Fruit fly (Drosophila melanogaster) whole organism, embryonic: ENCODE results near the gene CG32295.

ENCODE experiments used
- ATbp ChIP-seq: fragments of 200-800 bp; sonication (Bioruptor generic); optimal IDR thresholded peaks from 2 replicates; lab custom pipeline; 2017; ENCODE audit warnings: missing biosample characterization, mild to moderate bottlenecking, missing genetic modification characterization, missing genetic modification reagents
- Bgb ChIP-seq: fragments of 200-800 bp; sonication (Bioruptor generic); IDR thresholded peaks from 2 replicates; pipeline ENCODE4 v1.3.6; 2022; ENCODE audit warnings: missing biosample characterization, missing genetic modification characterization; ENCODE audit not compliant: partially characterized antibody
- BtbVII ChIP-seq: fragments of 200-800 bp; sonication (Bioruptor generic); optimal IDR thresholded peaks from 3 replicates; lab custom pipeline; 2017; ENCODE audit warnings: missing biosample characterization, mild to moderate bottlenecking, missing genetic modification characterization
- Bteb2 ChIP-seq: fragments of 200-800 bp; sonication (Bioruptor generic); optimal IDR thresholded peaks from 2 replicates; lab custom pipeline; 2016; ENCODE audit warnings: missing biosample characterization, missing genetic modification characterization
- CG10147 ChIP-seq: fragments of 200-800 bp; sonication (Bioruptor generic); optimal IDR thresholded peaks from 2 replicates; lab custom pipeline; 2019; ENCODE audit warnings: missing biosample characterization, mild to moderate bottlenecking, missing genetic modification characterization, moderate library complexity
- CG10209 ChIP-seq: fragments of 200-800 bp; sonication (Bioruptor generic); optimal IDR thresholded peaks from 3 replicates; lab custom pipeline; 2017; ENCODE audit warnings: missing biosample characterization, mild to moderate bottlenecking, missing genetic modification characterization, missing genetic modification reagents
- CG12744 ChIP-seq: fragments of 200-800 bp; sonication (Bioruptor generic); optimal IDR thresholded peaks from 2 replicates; lab custom pipeline; 2016; ENCODE audit warnings: missing biosample characterization, missing genetic modification characterization
- CG12942 ChIP-seq: fragments of 200-800 bp; sonication (Bioruptor generic); optimal IDR thresholded peaks from 3 replicates; lab custom pipeline; 2016; ENCODE audit warnings: missing biosample characterization, missing genetic modification characterization
- CG13296 ChIP-seq: fragments of 200-800 bp; sonication (Bioruptor generic); optimal IDR thresholded peaks from 3 replicates; lab custom pipeline; 2018; ENCODE audit warnings: missing biosample characterization, mild to moderate bottlenecking, missing genetic modification characterization
- CG15269 ChIP-seq: fragments of 200-800 bp; sonication (Bioruptor generic); optimal IDR thresholded peaks from 2 replicates; lab custom pipeline; 2018; ENCODE audit warnings: missing biosample characterization, mild to moderate bottlenecking, missing genetic modification characterization, moderate library complexity
- CG17802 ChIP-seq: fragments of 200-800 bp; sonication (Bioruptor generic); optimal IDR thresholded peaks from 2 replicates; lab custom pipeline; 2018; ENCODE audit warnings: missing biosample characterization, mild to moderate bottlenecking, missing genetic modification characterization, moderate library complexity
- CG18011 ChIP-seq: fragments of 200-800 bp; sonication (Bioruptor generic); optimal IDR thresholded peaks from 2 replicates; lab custom pipeline; 2017; ENCODE audit warnings: missing biosample characterization, missing genetic modification characterization, mild to moderate bottlenecking, moderate library complexity, missing genotype
- CG2875 ChIP-seq: fragments of 200-800 bp; sonication (Bioruptor generic); optimal IDR thresholded peaks from 2 replicates; lab custom pipeline; 2017; ENCODE audit warnings: missing biosample characterization, mild to moderate bottlenecking, missing genetic modification characterization, missing genetic modification reagents
- CG30431 ChIP-seq: fragments of 200-800 bp; sonication (Bioruptor generic); optimal IDR thresholded peaks from 2 replicates; lab custom pipeline; 2017; ENCODE audit warnings: missing biosample characterization, missing genetic modification characterization
- CG32767 ChIP-seq: fragments of 200-800 bp; sonication (Bioruptor generic); IDR thresholded peaks from 2 replicates; pipeline ENCODE4 v1.3.6; 2022; ENCODE audit warnings: missing biosample characterization, missing genetic modification characterization
- CG33557 ChIP-seq: fragments of 200-800 bp; sonication (Bioruptor generic); optimal IDR thresholded peaks from 2 replicates; lab custom pipeline; 2019; ENCODE audit warnings: missing biosample characterization, mild to moderate bottlenecking, missing genetic modification characterization, moderate library complexity
- CG4707 ChIP-seq: fragments of 200-800 bp; sonication (Bioruptor generic); optimal IDR thresholded peaks from 2 replicates; lab custom pipeline; 2018; ENCODE audit warnings: missing biosample characterization, mild to moderate bottlenecking, missing genetic modification characterization, moderate library complexity
- CG5953 ChIP-seq: fragments of 200-800 bp; sonication (Bioruptor generic); IDR thresholded peaks from 2 replicates; pipeline ENCODE4 v1.3.6; 2022; ENCODE audit warnings: missing biosample characterization, missing genetic modification characterization
- CG6254 ChIP-seq: fragments of 200-800 bp; sonication (Bioruptor generic); optimal IDR thresholded peaks from 3 replicates; lab custom pipeline; 2017; ENCODE audit warnings: mild to moderate bottlenecking, missing biosample characterization, missing genetic modification reagents, missing genetic modification characterization
- CG8089 ChIP-seq: fragments of 200-800 bp; sonication (Bioruptor generic); optimal IDR thresholded peaks from 3 replicates; lab custom pipeline; 2016; ENCODE audit warnings: missing biosample characterization, missing genetic modification characterization
- CG9817 ChIP-seq: fragments of 200-800 bp; sonication (Bioruptor generic); optimal IDR thresholded peaks from 2 replicates; lab custom pipeline; 2018; ENCODE audit warnings: missing biosample characterization, mild to moderate bottlenecking, missing genetic modification characterization, moderate library complexity
- Dp ChIP-seq: fragments of 200-800 bp; sonication (Bioruptor generic); optimal IDR thresholded peaks from 2 replicates; lab custom pipeline; 2018; ENCODE audit warnings: missing biosample characterization, mild to moderate bottlenecking, missing genetic modification characterization, moderate library complexity
- E2f1 ChIP-seq: fragments of 200-800 bp; sonication (Bioruptor generic); IDR thresholded peaks from 2 replicates; pipeline ENCODE4 v1.3.6; 2022; ENCODE audit warnings: missing biosample characterization, missing genetic modification characterization
- H2.0 ChIP-seq: fragments of 200-800 bp; sonication (Bioruptor generic); IDR thresholded peaks from 2 replicates; pipeline ENCODE4 v1.3.6; 2022; ENCODE audit warnings: missing biosample characterization, missing genetic modification characterization
- Hand ChIP-seq: fragments of 200-800 bp; sonication (Bioruptor generic); optimal IDR thresholded peaks from 2 replicates; lab custom pipeline; 2017; ENCODE audit warnings: mild to moderate bottlenecking, missing biosample characterization, missing genetic modification reagents, missing genetic modification characterization
- Hey ChIP-seq: fragments of 200-800 bp; sonication (Bioruptor generic); optimal IDR thresholded peaks from 3 replicates; lab custom pipeline; 2018; ENCODE audit warnings: missing biosample characterization, mild to moderate bottlenecking, missing genetic modification characterization
- Kr ChIP-seq: fragments of 200-800 bp; sonication (Bioruptor generic); optimal IDR thresholded peaks from 2 replicates; lab custom pipeline; 2017; ENCODE audit warnings: missing biosample characterization, mild to moderate bottlenecking, missing genetic modification characterization
- Lim3 ChIP-seq: fragments of 200-800 bp; sonication (Bioruptor generic); IDR thresholded peaks from 2 replicates; pipeline ENCODE4 v1.3.6; 2022; ENCODE audit warnings: missing biosample characterization, missing genetic modification characterization
- Lpt ChIP-seq: fragments of >200 bp; optimal IDR thresholded peaks from 2 replicates; lab custom pipeline; 2018; ENCODE audit warnings: missing biosample characterization, missing genetic modification characterization
- Mad ChIP-seq: fragments of 200-800 bp; sonication (Bioruptor generic); optimal IDR thresholded peaks from 2 replicates; lab custom pipeline; 2016; ENCODE audit warnings: missing biosample characterization, missing genetic modification characterization
- Myb ChIP-seq: fragments of 200-800 bp; sonication (Bioruptor generic); optimal IDR thresholded peaks from 2 replicates; lab custom pipeline; 2016; ENCODE audit warnings: missing biosample characterization, missing genetic modification characterization
- Ravus ChIP-seq: fragments of 200-800 bp; sonication (Bioruptor generic); IDR thresholded peaks from 2 replicates; pipeline ENCODE4 v1.3.6; 2022; ENCODE audit warnings: missing biosample characterization, missing genetic modification characterization
- Tbp ChIP-seq: fragments of >200 bp; optimal IDR thresholded peaks from 2 replicates; lab custom pipeline; 2018; ENCODE audit warnings: missing biosample characterization, missing genetic modification characterization
- bbx ChIP-seq: fragments of 200-800 bp; sonication (Bioruptor generic); IDR thresholded peaks from 2 replicates; pipeline ENCODE4 v1.3.6; 2022; ENCODE audit warnings: missing biosample characterization, missing genetic modification characterization; ENCODE audit not compliant: partially characterized antibody
- bcd ChIP-seq: fragments of 200-800 bp; sonication (Bioruptor generic); optimal IDR thresholded peaks from 2 replicates; lab custom pipeline; 2017; ENCODE audit warnings: missing biosample characterization, mild to moderate bottlenecking, missing genetic modification characterization
- cato ChIP-seq: fragments of 200-800 bp; sonication (Bioruptor generic); optimal IDR thresholded peaks from 2 replicates; lab custom pipeline; 2016; ENCODE audit warnings: missing biosample characterization, missing genetic modification characterization, borderline replicate concordance
- cwo ChIP-seq: fragments of 200-800 bp; sonication (Bioruptor generic); optimal IDR thresholded peaks from 3 replicates; lab custom pipeline; 2017; ENCODE audit warnings: missing biosample characterization, missing genetic modification characterization, mild to moderate bottlenecking, moderate library complexity, missing genetic modification reagents
- dm ChIP-seq: fragments of 200-800 bp; sonication (Bioruptor generic); optimal IDR thresholded peaks from 3 replicates; lab custom pipeline; 2016; ENCODE audit warnings: missing biosample characterization, missing genetic modification characterization
- en ChIP-seq: fragments of 200-800 bp; sonication (Bioruptor generic); optimal IDR thresholded peaks from 2 replicates; lab custom pipeline; 2016; ENCODE audit warnings: missing biosample characterization, missing genetic modification characterization
- insv ChIP-seq, 2 experiments: fragments of 200-800 bp; sonication (Bioruptor generic); optimal IDR thresholded peaks; 3 replicates each; lab custom pipeline; 2016 to 2018; ENCODE audit warnings: missing biosample characterization in 2 of 2, missing genetic modification characterization in 2 of 2
- inv ChIP-seq: fragments of 200-800 bp; sonication (Bioruptor generic); IDR thresholded peaks from 2 replicates; pipeline ENCODE4 v1.3.6; 2022; ENCODE audit warnings: missing biosample characterization, missing genetic modification characterization; ENCODE audit not compliant: partially characterized antibody
- lilli ChIP-seq: fragments of 200-800 bp; sonication (Bioruptor generic); optimal IDR thresholded peaks from 3 replicates; lab custom pipeline; 2016; ENCODE audit warnings: missing biosample characterization, missing genetic modification characterization
- luna ChIP-seq: fragments of 200-800 bp; sonication (Bioruptor generic); optimal IDR thresholded peaks from 2 replicates; lab custom pipeline; 2016; ENCODE audit warnings: missing biosample characterization, missing genetic modification characterization
- nom ChIP-seq: fragments of 200-800 bp; sonication (Bioruptor generic); optimal IDR thresholded peaks from 2 replicates; lab custom pipeline; 2017; ENCODE audit warnings: missing biosample characterization, missing genetic modification characterization, mild to moderate bottlenecking, moderate library complexity, missing genetic modification reagents
- odd ChIP-seq: fragments of 200-800 bp; sonication (Bioruptor generic); optimal IDR thresholded peaks from 2 replicates; lab custom pipeline; 2017; ENCODE audit warnings: missing biosample characterization, mild to moderate bottlenecking, missing genetic modification characterization
- org-1 ChIP-seq: fragments of 200-800 bp; sonication (Bioruptor generic); optimal IDR thresholded peaks from 2 replicates; lab custom pipeline; 2017; ENCODE audit warnings: missing biosample characterization, missing genetic modification characterization
- stc ChIP-seq: fragments of 200-800 bp; sonication (Bioruptor generic); IDR thresholded peaks from 2 replicates; pipeline ENCODE4 v1.3.6; 2022; ENCODE audit warnings: missing biosample characterization, missing genetic modification characterization
- vnd ChIP-seq: fragments of 200-800 bp; sonication (Bioruptor generic); IDR thresholded peaks from 3 replicates; pipeline ENCODE4 v1.3.6; 2022; ENCODE audit warnings: missing biosample characterization, missing genetic modification characterization; ENCODE audit not compliant: partially characterized antibody

CG32295 gene

DNA sequence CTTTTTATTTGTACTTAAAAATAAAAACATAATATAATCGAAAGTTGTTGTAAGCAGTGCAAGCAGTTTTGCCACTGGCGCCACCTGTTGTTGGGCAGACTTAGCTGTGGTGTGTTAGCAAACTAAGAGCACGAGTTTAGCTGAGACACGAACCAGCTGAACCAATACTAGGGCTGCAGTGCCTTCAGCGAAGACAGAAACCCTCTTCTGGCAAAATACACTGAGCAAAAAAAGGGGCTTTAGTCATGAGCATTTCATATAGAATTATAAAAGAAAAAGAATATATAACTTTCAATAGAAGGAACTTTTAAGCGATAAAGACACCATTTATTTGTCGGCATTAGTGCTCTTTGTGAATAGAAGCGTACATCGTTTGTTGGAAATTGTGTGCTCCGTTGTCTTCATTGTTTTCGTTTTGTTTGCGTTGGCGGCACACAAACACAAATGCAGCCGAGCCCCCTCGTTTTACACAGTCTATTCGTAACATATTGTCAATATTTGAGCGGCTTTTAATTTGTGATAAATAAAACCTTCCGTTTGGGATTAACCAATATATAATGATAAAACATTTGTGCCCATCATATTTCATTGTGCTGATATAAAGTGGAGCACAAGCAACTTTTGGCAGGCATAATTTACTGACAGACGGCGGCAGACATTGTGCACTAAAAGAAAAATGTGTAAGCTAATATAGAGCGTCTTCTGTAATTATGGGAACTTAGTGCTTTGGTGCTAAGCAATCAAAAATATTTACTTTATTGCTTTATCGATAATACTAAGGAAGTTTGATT is 4.8 kb upstream of the CG32295 start (continued):
- peak; percentile 21 for TF ChIP-seq CG12942 (GFP tag; lab: Kevin White, UChicago)
- no peak for TF ChIP-seq nom (GFP tag; lab: Kevin White, UChicago)
- TF ChIP-seq inv (GFP tag; lab: Robert Waterston, UW), result peak; percentile 18; the same call in 1 of the 2 replicates
- TF ChIP-seq lilli (GFP tag; lab: Kevin White, UChicago), result peak; percentile 75
- TF ChIP-seq vnd (GFP tag; lab: Robert Waterston, UW), result no peak
- no peak for TF ChIP-seq Myb (GFP tag; lab: Kevin White, UChicago)
- 0 out of 2 replicates have a peak, but pooled peaks have one; percentile 7 for TF ChIP-seq bbx (GFP tag; lab: Robert Waterston, UW)
- TF ChIP-seq H2.0, result peak; percentile 79
- TF ChIP-seq Ravus, result peak; percentile 18; the same call in 1 of the 2 replicates
- TF ChIP-seq CG8089 (GFP tag; lab: Kevin White, UChicago), result peak; percentile 45
- TF ChIP-seq CG32767 (GFP tag; lab: Robert Waterston, UW), result 0 out of 2 replicates have a peak, but pooled peaks have one; percentile 33
- TF ChIP-seq Kr (GFP tag; lab: Kevin White, UChicago), result peak; percentile 89
- TF ChIP-seq cato, result no peak
- TF ChIP-seq CG4707 (GFP tag; lab: Kevin White, UChicago), result peak; percentile 74
- TF ChIP-seq ATbp (GFP tag; lab: Kevin White, UChicago), result peak; percentile 90
- TF ChIP-seq Hand (GFP tag; lab: Kevin White, UChicago), result peak; percentile 22
- no peak for TF ChIP-seq Hey (tag; lab: Kevin White, UChicago)
- TF ChIP-seq org-1 (GFP tag; lab: Kevin White, UChicago), result peak; percentile 34
- TF ChIP-seq CG9817, result peak; percentile 57
- TF ChIP-seq CG13296 (GFP tag; lab: Kevin White, UChicago), result peak; percentile 85
- peak; percentile 20 for TF ChIP-seq en (GFP tag; lab: Kevin White, UChicago)
- peak; percentile 64; the same call in 1 of the 2 replicates for TF ChIP-seq CG5953
- no peak for TF ChIP-seq luna (GFP tag; lab: Kevin White, UChicago)
- TF ChIP-seq CG30431 (GFP tag; lab: Kevin White, UChicago), result peak; percentile 40
- TF ChIP-seq CG6254 (GFP tag; lab: Kevin White, UChicago), result peak; percentile 51
- TF ChIP-seq Tbp (GFP tag; lab: Kevin White, UChicago), result no peak
- no peak for TF ChIP-seq Lpt (GFP tag; lab: Kevin White, UChicago)
- peak; percentile 15 for TF ChIP-seq Dp
- TF ChIP-seq CG18011 (GFP tag; lab: Kevin White, UChicago), result peak; percentile 22
- TF ChIP-seq Lim3 (GFP tag; lab: Robert Waterston, UW), result no peak
- peak; percentile 78 for TF ChIP-seq Mad
- TF ChIP-seq CG10209, result peak; percentile 72
- TF ChIP-seq E2f1 (GFP tag; lab: Robert Waterston, UW), result peak; percentile 72
- peak; percentile 37 for TF ChIP-seq dm (GFP tag; lab: Kevin White, UChicago)
- peak; percentile 55 for TF ChIP-seq CG10147 (GFP tag; lab: Kevin White, UChicago)
- TF ChIP-seq Bteb2 (GFP tag; lab: Kevin White, UChicago), result peak; percentile 31
- TF ChIP-seq CG12744 (GFP tag; lab: Kevin White, UChicago), result peak; percentile 49
- TF ChIP-seq BtbVII, result peak; percentile 82
- TF ChIP-seq insv (GFP tag; optimal IDR thresholded peaks at IDR 0.05; lab: Kevin White, UChicago), result peak in 1 of 2 experiments; percentile 18
- peak; percentile 58 for TF ChIP-seq cwo (GFP tag; lab: Kevin White, UChicago)
- TF ChIP-seq CG2875 (GFP tag; lab: Kevin White, UChicago), result peak; percentile 79
- TF ChIP-seq odd (GFP tag; lab: Kevin White, UChicago), result peak; percentile 90
- TF ChIP-seq Bgb (GFP tag; lab: Robert Waterston, UW), result peak; percentile 65
- peak; percentile 61 for TF ChIP-seq CG17802 (tag; lab: Kevin White, UChicago)
- peak; percentile 73 for TF ChIP-seq CG15269 (tag; lab: Kevin White, UChicago)
- TF ChIP-seq CG33557, result peak; percentile 88
- TF ChIP-seq bcd (GFP tag; lab: Kevin White, UChicago), result peak; percentile 71
- TF ChIP-seq stc, result peak; percentile 80
